Worm (Caenorhabditis elegans): ENCODE results near the gene oac-54.

- TF ChIP-seq nhr-77 (tag; optimal IDR thresholded peaks at IDR 0.05) (no peak), nhr-28 (tag; optimal IDR thresholded peaks at IDR 0.05) (no peak), pqm-1 (tag; optimal IDR thresholded peaks at IDR 0.05) (peak; percentile 12)
These were observed 3.6 kb upstream of the oac-54 start for ce11 chrII:9154339-9154738.

All from whole organism, L3 larva.